Worm (Caenorhabditis elegans) whole organism, midembryonic: ENCODE measurements around the gene txt-3.

Experiments used
- T22C8.4 ChIP-seq: fragments of 200-800 bp; sonication (Bioruptor generic); IDR thresholded peaks from 2 replicates; pipeline ENCODE4 v1.3.6; 2022; ENCODE audit warnings: missing genetic modification characterization, missing compliant biosample characterization
- cog-1 ChIP-seq: sonication (generic microtip); optimal IDR thresholded peaks from 2 replicates; lab custom pipeline; 2016; ENCODE audit warnings: missing genetic modification characterization, missing compliant biosample characterization
- flt-1 ChIP-seq: fragments of 200-800 bp; sonication (Bioruptor generic); IDR thresholded peaks from 2 replicates; pipeline ENCODE4 v1.3.6; 2022; ENCODE audit warnings: missing genetic modification characterization, missing compliant biosample characterization
- klf-2 ChIP-seq: fragments of 200-800 bp; sonication (Bioruptor generic); conservative IDR thresholded peaks from 2 replicates; pipeline ENCODE4 v1.3.6; 2022; ENCODE audit warnings: missing genetic modification reagents, missing genetic modification characterization, missing compliant biosample characterization
- med-1 ChIP-seq: sonication (generic microtip); optimal IDR thresholded peaks from 2 replicates; lab custom pipeline; 2017; ENCODE audit warnings: missing genetic modification characterization, mild to moderate bottlenecking, missing compliant biosample characterization, antibody characterized with exemption, missing genetic modification reagents; ENCODE audit not compliant: insufficient read depth
- ref-1 ChIP-seq: fragments of 200-800 bp; sonication (Bioruptor generic); conservative IDR thresholded peaks from 2 replicates; pipeline ENCODE4 v1.3.6; 2022; ENCODE audit warnings: missing genetic modification reagents, missing genetic modification characterization, missing compliant biosample characterization
- tab-1 ChIP-seq: fragments of 200-800 bp; sonication (Bioruptor generic); IDR thresholded peaks from 2 replicates; pipeline ENCODE4 v1.3.6; 2022; ENCODE audit warnings: missing genetic modification characterization, missing compliant biosample characterization
- ztf-23 ChIP-seq: fragments of 200-800 bp; sonication (Bioruptor generic); IDR thresholded peaks from 2 replicates; pipeline ENCODE4 v1.3.6; 2022; ENCODE audit warnings: missing genetic modification reagents, missing genetic modification characterization, missing compliant biosample characterization
- ztf-29 ChIP-seq: fragments of 200-800 bp; sonication (Bioruptor generic); IDR thresholded peaks from 2 replicates; pipeline ENCODE4 v1.3.6; 2022; ENCODE audit warnings: missing genetic modification reagents, missing genetic modification characterization, missing compliant biosample characterization

txt-3 gene

DNA sequence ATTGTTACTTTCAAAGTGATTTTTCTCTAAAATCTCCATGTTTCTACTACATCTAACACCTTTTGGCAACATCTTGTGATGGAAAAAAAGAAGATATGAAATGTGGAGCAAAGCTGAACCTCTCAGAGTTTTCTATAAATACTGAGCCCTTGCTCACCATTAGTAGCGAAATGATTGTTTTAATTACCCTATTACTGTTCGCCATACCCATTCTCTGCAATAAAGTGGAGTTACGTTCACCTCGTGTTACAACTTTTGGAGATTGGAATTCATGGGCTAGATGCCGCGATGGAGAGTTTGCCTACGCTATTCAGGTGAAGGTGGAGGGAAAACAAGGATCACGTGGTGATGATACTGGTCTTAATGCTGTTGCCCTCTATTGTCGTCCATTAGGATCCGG, at the start of gene txt-3:
Gene txt-3, plus strand, starts transcription at position 125 of the 400 bp plus-strand sequence.
- no peak for TF ChIP-seq klf-2 (GFP tag; lab: Robert Waterston, UW)
- TF ChIP-seq med-1 (GFP tag; lab: Kevin White, UChicago) = no peak
- TF ChIP-seq ztf-29 (GFP tag; lab: Robert Waterston, UW) = no peak
- TF ChIP-seq cog-1 = no peak
- TF ChIP-seq tab-1 = no peak
- no peak for TF ChIP-seq ztf-23
- TF ChIP-seq ref-1 (GFP tag; lab: Robert Waterston, UW) = no peak
- TF ChIP-seq T22C8.4 (GFP tag; lab: Robert Waterston, UW) = no peak
- no peak for TF ChIP-seq flt-1 (GFP tag; lab: Robert Waterston, UW)

DNA sequence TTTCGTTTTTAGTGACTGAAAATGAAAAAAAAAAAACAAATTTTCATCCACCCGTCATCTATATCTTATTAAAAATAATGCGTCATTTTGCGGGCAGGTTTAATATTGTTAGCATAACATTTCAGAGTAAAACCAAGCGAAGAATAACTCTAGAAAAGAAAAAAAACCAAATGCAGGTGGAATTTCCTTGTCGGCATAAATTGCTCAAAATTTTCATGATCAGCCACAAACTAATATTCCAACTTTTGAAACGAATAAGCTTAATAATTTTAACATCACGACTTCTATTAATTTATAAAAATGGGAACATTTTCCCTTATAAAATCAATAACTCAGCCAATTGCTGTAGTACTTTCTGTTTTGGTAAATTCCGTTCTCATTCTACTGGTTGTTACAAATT, 48.1 kb upstream of the txt-3 start, which contains the start of gene str-155:
Gene str-155, plus strand, starts transcription at position 301 of the 400 bp plus-strand sequence.
- no peak for TF ChIP-seq med-1 (GFP tag; lab: Kevin White, UChicago)
- no peak for TF ChIP-seq klf-2 (GFP tag; lab: Robert Waterston, UW)
- no peak for TF ChIP-seq cog-1
- TF ChIP-seq ztf-29 (GFP tag; lab: Robert Waterston, UW) = no peak
- no peak for TF ChIP-seq tab-1
- TF ChIP-seq ztf-23 = no peak
- TF ChIP-seq T22C8.4 (GFP tag; lab: Robert Waterston, UW) = no peak
- TF ChIP-seq ref-1 (GFP tag; lab: Robert Waterston, UW) = no peak
- TF ChIP-seq flt-1 (GFP tag; lab: Robert Waterston, UW) = no peak

DNA sequence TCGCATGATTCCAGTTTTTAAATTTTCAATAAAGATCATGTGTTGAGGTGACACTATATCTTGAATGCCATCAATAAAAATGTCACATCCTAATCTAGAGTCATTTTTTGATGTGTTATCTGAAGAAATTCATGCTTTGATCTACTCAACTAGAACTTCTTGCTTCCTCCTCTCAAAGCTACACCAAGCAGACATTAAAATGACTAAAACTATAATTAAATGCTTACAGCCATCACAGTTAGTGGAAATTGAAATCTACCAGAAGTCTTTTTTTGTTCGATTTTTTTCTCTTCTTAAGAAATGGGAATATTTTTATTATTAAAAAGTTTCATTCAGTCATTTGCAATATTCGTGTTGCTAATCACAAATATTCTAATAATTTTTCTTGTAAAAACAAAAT, 46.0 kb upstream of the txt-3 start, which contains the start of gene str-158:
Gene str-158, plus strand, starts transcription at position 301 of the 400 bp plus-strand sequence.
- TF ChIP-seq ref-1 (GFP tag; lab: Robert Waterston, UW) = no peak
- no peak for TF ChIP-seq flt-1 (GFP tag; lab: Robert Waterston, UW)
- TF ChIP-seq ztf-29 (GFP tag; lab: Robert Waterston, UW) = no peak
- no peak for TF ChIP-seq ztf-23
- no peak for TF ChIP-seq klf-2 (GFP tag; lab: Robert Waterston, UW)

DNA sequence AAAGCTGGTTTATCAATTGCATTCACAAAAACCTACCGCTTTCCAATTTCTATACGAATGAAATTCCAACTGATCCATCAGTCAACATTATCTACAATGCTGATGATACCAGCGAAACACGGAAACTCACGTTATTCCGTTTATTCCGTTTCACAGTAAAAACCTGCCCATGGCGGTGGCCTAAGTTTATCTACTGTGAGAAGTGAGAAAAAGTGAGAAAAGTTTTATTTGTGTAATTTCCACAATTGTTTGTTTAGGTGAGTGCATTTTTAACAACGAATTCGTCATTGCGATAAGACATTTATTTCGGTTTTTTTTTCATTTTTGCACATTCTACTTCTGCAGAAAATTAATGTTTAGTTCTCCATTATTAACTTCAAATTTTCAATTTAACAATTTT, 33.7 kb upstream of the txt-3 start, which contains the start of gene Y9C9A.8:
Gene Y9C9A.8, plus strand, starts transcription at position 301 of the 400 bp plus-strand sequence.
- no peak for TF ChIP-seq klf-2 (GFP tag; lab: Robert Waterston, UW)
- TF ChIP-seq T22C8.4 (GFP tag; lab: Robert Waterston, UW) = no peak
- no peak for TF ChIP-seq ref-1 (GFP tag; lab: Robert Waterston, UW)
- no peak for TF ChIP-seq ztf-29 (GFP tag; lab: Robert Waterston, UW)
- no peak for TF ChIP-seq med-1 (GFP tag; lab: Kevin White, UChicago)
- TF ChIP-seq cog-1 = no peak
- no peak for TF ChIP-seq tab-1

DNA sequence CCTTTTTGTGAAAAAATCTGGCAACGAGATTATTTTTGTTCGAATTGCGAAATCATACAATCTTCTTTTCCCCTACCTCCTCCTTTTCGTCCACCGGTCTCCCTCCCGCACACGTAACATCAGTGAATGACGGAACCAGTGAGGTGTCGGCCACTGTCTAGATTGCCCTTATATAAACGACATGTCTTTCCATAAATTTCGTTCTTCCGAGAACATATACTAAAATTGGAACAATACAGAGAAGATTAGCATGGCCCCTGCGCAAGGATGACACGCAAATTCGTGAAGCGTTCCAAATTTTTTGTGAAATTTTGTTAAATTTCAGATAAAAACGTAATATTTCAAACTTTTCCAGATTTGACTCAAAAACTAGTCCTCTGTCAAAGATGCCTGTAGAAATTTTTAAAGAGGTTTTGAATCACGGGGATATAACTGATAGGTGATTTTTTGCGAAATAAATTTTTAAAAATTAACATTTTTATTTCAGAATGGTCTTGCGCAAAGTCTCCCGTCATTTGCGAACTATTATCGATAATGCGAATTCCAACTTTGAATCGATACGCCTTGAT, 32.9 kb upstream of the txt-3 start:
- TF ChIP-seq tab-1 = no peak
- TF ChIP-seq T22C8.4 (GFP tag; lab: Robert Waterston, UW) = no peak
- no peak for TF ChIP-seq klf-2 (GFP tag; lab: Robert Waterston, UW)
- no peak for TF ChIP-seq ztf-29 (GFP tag; lab: Robert Waterston, UW)

DNA sequence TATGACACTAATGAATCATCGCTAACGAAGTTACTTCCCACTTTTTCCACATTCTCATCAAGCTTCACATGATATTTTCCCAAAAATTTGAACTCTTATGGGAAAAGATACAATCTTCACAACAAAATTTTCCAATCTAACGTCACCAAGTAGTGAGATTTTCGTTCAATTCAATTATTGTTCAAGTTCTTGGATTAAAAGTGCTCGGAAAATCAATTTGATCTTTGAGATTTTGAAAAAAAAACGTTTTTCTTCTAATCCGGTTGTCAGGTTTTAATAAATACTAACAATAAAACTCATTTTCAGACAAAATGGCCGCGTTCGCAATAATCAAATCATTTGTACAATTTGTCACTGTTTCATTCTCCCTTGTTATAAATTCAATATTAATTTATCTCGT, 29.7 kb upstream of the txt-3 start, which contains the start of gene str-153:
Gene str-153, plus strand, starts transcription at position 301 of the 400 bp plus-strand sequence.
- TF ChIP-seq ztf-29 (GFP tag; lab: Robert Waterston, UW) = no peak
- TF ChIP-seq ref-1 (GFP tag; lab: Robert Waterston, UW) = no peak
- TF ChIP-seq klf-2 (GFP tag; lab: Robert Waterston, UW) = no peak
- no peak for TF ChIP-seq med-1 (GFP tag; lab: Kevin White, UChicago)
- TF ChIP-seq tab-1 = no peak
- TF ChIP-seq T22C8.4 (GFP tag; lab: Robert Waterston, UW) = no peak
- TF ChIP-seq cog-1 = no peak
- TF ChIP-seq ztf-23 = no peak
- TF ChIP-seq flt-1 (GFP tag; lab: Robert Waterston, UW) = no peak

DNA sequence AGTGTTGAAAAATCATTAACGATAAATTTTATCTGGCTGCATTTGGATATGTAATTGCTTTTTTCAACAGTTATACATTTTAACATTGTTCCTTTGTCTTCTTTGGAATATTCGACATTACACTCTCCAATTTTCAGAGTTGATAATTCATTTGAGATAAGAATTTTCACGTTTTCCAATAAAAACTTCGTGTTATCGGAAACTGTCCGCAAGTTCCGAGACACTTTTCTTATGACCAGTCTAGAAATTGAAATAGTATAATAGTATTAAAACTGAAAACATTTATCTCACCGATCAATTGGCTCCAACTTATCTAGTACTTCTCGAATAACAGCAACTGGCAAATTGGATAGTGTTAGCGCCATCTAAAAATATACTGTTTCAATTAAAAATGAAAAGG, 26.1 kb upstream of the txt-3 start, which contains the start of gene fbxa-86:
Gene fbxa-86, minus strand, starts transcription at position 367 of the 400 bp plus-strand sequence.
- TF ChIP-seq ztf-23 (no peak), cog-1 (no peak), flt-1 (GFP tag; lab: Robert Waterston, UW) (no peak), ztf-29 (GFP tag; lab: Robert Waterston, UW) (no peak), T22C8.4 (GFP tag; lab: Robert Waterston, UW) (no peak), klf-2 (GFP tag; lab: Robert Waterston, UW) (no peak), tab-1 (no peak), ref-1 (GFP tag; lab: Robert Waterston, UW) (no peak), med-1 (GFP tag; lab: Kevin White, UChicago) (no peak)

DNA sequence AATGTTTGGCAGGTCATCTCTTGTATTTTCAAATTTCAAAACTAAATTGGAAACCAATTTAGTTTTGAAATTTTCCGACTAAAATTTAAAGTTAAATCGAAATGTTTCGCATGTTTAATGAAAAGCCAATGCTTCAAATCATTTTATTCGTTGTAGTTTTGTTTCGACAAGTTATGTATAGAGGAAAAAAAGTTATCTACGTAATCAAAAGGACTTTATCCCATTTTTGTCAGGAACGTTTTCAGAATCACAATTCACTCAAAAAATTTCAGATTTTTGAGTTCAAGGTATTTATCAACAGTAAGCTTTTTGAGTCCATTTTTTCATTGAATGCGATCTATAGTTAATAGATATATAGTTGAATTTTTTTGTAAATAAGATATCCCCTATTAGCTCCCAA, 25.1 kb upstream of the txt-3 start, which contains the start of gene str-168:
Gene str-168, plus strand, starts transcription at position 301 of the 400 bp plus-strand sequence.
- TF ChIP-seq flt-1 (GFP tag; lab: Robert Waterston, UW) = no peak
- TF ChIP-seq ztf-23 = no peak
- TF ChIP-seq cog-1 = no peak
- TF ChIP-seq med-1 (GFP tag; lab: Kevin White, UChicago) = no peak
- TF ChIP-seq ref-1 (GFP tag; lab: Robert Waterston, UW) = no peak
- TF ChIP-seq tab-1 = no peak
- no peak for TF ChIP-seq T22C8.4 (GFP tag; lab: Robert Waterston, UW)
- TF ChIP-seq klf-2 (GFP tag; lab: Robert Waterston, UW) = no peak
- no peak for TF ChIP-seq ztf-29 (GFP tag; lab: Robert Waterston, UW)

DNA sequence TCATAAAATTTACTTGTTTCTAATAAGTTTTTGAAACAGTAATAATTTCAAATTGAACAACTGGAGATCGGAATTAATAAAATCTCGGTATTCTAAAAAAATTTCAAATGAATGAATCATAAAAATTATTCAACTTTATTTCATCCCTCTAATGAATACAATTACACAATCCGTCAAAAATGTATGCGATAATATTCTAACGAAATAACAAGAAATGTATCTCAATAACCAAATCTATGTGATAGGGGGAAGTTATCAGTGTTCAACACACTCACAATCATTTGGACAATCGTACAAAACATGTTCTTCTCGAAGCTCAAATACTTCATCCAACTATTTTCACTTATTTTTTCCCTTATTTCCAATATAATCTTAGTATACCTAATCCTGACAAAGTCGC, 22.1 kb upstream of the txt-3 start, which contains the start of gene Y9C9A.5:
Gene Y9C9A.5, plus strand, starts transcription at position 301 of the 400 bp plus-strand sequence.
- no peak for TF ChIP-seq cog-1
- TF ChIP-seq med-1 (GFP tag; lab: Kevin White, UChicago) = no peak
- TF ChIP-seq tab-1 = no peak
- no peak for TF ChIP-seq ztf-29 (GFP tag; lab: Robert Waterston, UW)
- no peak for TF ChIP-seq ref-1 (GFP tag; lab: Robert Waterston, UW)
- TF ChIP-seq flt-1 (GFP tag; lab: Robert Waterston, UW) = no peak
- TF ChIP-seq klf-2 (GFP tag; lab: Robert Waterston, UW) = no peak
- TF ChIP-seq ztf-23 = no peak
- TF ChIP-seq T22C8.4 (GFP tag; lab: Robert Waterston, UW) = no peak
